Worm (Caenorhabditis elegans) whole organism, early embryonic: Measurements from ENCODE around the gene srx-65.

Experiments used
- B0310.2 ChIP-seq: sonication (generic microtip); optimal IDR thresholded peaks from 2 replicates; lab custom pipeline; 2016; ENCODE audit warnings: mild to moderate bottlenecking, missing genetic modification characterization, missing compliant biosample characterization
- F13C5.2 ChIP-seq: sonication (generic microtip); optimal IDR thresholded peaks from 2 replicates; lab custom pipeline; 2017; ENCODE audit warnings: mild to moderate bottlenecking, missing genetic modification characterization, inconsistent platforms, missing compliant biosample characterization
- aly-1 ChIP-seq: sonication (generic microtip); optimal IDR thresholded peaks from 2 replicates; lab custom pipeline; 2016; ENCODE audit warnings: missing genetic modification characterization, missing compliant biosample characterization
- ama-1 ChIP-seq: fragments of 150-350 bp; optimal IDR thresholded peaks from 2 replicates; lab custom pipeline; 2014
- ceh-13 ChIP-seq: fragments of 200-800 bp; sonication (Bioruptor generic); optimal IDR thresholded peaks from 2 replicates; lab custom pipeline; 2018; ENCODE audit warnings: mild to moderate bottlenecking, missing genetic modification characterization, missing compliant biosample characterization
- ceh-36 ChIP-seq: sonication (generic microtip); optimal IDR thresholded peaks from 2 replicates; lab custom pipeline; 2016; ENCODE audit warnings: missing genetic modification characterization, inconsistent platforms, missing compliant biosample characterization
- ets-7 ChIP-seq: sonication (generic microtip); optimal IDR thresholded peaks from 2 replicates; lab custom pipeline; 2016; ENCODE audit warnings: missing genotype, missing genetic modification characterization, missing compliant biosample characterization
- flt-1 ChIP-seq: fragments of 200-800 bp; sonication (Bioruptor generic); IDR thresholded peaks from 2 replicates; pipeline ENCODE4 v1.3.6; 2022; ENCODE audit warnings: missing genetic modification characterization, missing compliant biosample characterization
- hmbx-1 ChIP-seq: sonication (generic microtip); optimal IDR thresholded peaks from 2 replicates; lab custom pipeline; 2016; ENCODE audit warnings: mild to moderate bottlenecking, missing genetic modification characterization, missing compliant biosample characterization
- hmg-4 ChIP-seq: fragments of 200-800 bp; sonication (Bioruptor generic); optimal IDR thresholded peaks from 2 replicates; lab custom pipeline; 2018; ENCODE audit warnings: mild to moderate bottlenecking, missing genetic modification characterization, missing compliant biosample characterization
- hnd-1 ChIP-seq: sonication (generic microtip); optimal IDR thresholded peaks from 2 replicates; lab custom pipeline; 2016; ENCODE audit warnings: missing genetic modification characterization, missing compliant biosample characterization
- pes-1 ChIP-seq: fragments of 200-800 bp; sonication (Bioruptor generic); IDR thresholded peaks from 2 replicates; pipeline ENCODE4 v1.3.6; 2022; ENCODE audit warnings: missing genetic modification reagents, missing genetic modification characterization, missing compliant biosample characterization
- scrt-1 ChIP-seq: fragments of 200-800 bp; sonication (Bioruptor generic); IDR thresholded peaks from 2 replicates; pipeline ENCODE4 v1.3.6; 2022; ENCODE audit warnings: missing genetic modification characterization, missing compliant biosample characterization
- sea-1 ChIP-seq: fragments of 200-800 bp; sonication (Bioruptor generic); conservative IDR thresholded peaks from 2 replicates; pipeline ENCODE4 v1.3.6; 2022; ENCODE audit warnings: missing genetic modification characterization, missing compliant biosample characterization
- tbx-11 ChIP-seq: fragments of 200-800 bp; sonication (Bioruptor generic); IDR thresholded peaks from 2 replicates; pipeline ENCODE4 v1.3.6; 2022; ENCODE audit warnings: missing genetic modification characterization, missing compliant biosample characterization
- tbx-37 ChIP-seq: fragments of 200-800 bp; sonication (Bioruptor generic); conservative IDR thresholded peaks from 2 replicates; pipeline ENCODE4 v1.3.6; 2022; ENCODE audit warnings: missing genetic modification reagents, missing genetic modification characterization, missing compliant biosample characterization
- tra-4 ChIP-seq: sonication (generic microtip); optimal IDR thresholded peaks from 2 replicates; lab custom pipeline; 2017; ENCODE audit warnings: missing genetic modification characterization, missing compliant biosample characterization

The srx-65 gene

DNA sequence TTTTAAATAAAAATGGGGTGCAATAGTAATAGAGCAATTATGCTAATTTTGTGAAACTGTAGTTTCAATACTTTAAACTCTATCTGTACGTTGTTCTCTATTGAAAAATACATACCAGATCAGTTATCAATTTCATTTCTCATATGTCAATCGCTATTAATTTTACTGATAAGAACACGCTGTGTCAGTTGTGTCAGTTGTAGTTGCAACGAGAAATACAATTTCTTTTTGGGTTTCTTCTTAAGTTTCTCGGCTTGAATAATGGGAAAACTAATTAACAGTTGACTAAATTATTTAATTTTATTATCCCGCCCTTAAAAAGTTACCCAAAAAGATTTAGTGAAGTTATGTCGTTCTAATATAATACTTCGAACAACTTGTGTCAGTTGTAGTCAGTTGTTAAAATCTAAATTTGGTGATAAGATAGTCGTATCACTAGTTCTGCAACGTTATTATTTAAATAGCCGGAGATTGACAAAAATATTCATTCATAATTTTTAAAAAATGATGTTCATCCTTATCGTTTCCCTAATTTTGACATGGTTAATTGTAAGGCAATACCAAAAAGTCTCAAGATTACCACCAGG lies 14.2 kb downstream of the srx-65 start, which contains the start of gene cyp-35A5:
Gene cyp-35A5, plus strand, starts transcription at position 435 of the 587 bp plus-strand sequence.
- TF ChIP-seq tbx-11 (GFP tag; lab: Robert Waterston, UW), result no peak
- no peak for TF ChIP-seq hmg-4 (GFP tag; lab: Kevin White, UChicago)
- no peak for TF ChIP-seq tbx-37 (GFP tag; lab: Robert Waterston, UW)
- TF ChIP-seq ceh-36 (tag; lab: Kevin White, UChicago), result no peak
- no peak for TF ChIP-seq F13C5.2 (tag; lab: Kevin White, UChicago)
- no peak for TF ChIP-seq B0310.2
- no peak for TF ChIP-seq flt-1 (GFP tag; lab: Robert Waterston, UW)
- no peak for TF ChIP-seq hmbx-1 (tag; lab: Kevin White, UChicago)
- no peak for TF ChIP-seq ama-1 (lab: Kevin White, UChicago)

DNA sequence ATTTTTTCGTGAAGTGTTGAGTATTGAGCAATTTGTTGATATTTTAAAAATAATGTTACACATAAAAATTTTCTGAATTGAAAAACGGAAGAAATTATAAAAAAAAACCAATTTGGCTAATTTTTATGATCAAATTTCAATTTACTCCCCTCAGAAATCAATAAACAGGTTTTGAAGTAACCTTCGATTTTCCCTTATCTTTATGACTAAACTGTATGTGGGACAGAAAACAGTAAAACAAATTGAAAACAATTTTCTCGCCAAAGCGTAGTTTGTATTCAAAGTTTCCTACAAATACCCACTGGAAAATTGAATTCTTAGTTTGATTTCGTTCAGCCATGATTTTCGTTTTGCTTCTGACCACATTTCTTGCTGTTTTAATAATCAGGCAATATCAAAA lies 17.1 kb downstream of the srx-65 start, which contains the start of gene cyp-35B1:
Gene cyp-35B1, plus strand, starts transcription at position 244 of the 400 bp plus-strand sequence.
- no peak for TF ChIP-seq ceh-13 (GFP tag; lab: Kevin White, UChicago)
- TF ChIP-seq sea-1, result no peak
- no peak for TF ChIP-seq ets-7 (tag; lab: Kevin White, UChicago)
- no peak for TF ChIP-seq pes-1
- TF ChIP-seq scrt-1 (GFP tag; lab: Robert Waterston, UW), result no peak
- TF ChIP-seq tbx-11 (GFP tag; lab: Robert Waterston, UW), result no peak
- TF ChIP-seq tra-4 (tag; lab: Kevin White, UChicago), result no peak
- TF ChIP-seq B0310.2, result no peak
- no peak for TF ChIP-seq flt-1 (GFP tag; lab: Robert Waterston, UW)

DNA sequence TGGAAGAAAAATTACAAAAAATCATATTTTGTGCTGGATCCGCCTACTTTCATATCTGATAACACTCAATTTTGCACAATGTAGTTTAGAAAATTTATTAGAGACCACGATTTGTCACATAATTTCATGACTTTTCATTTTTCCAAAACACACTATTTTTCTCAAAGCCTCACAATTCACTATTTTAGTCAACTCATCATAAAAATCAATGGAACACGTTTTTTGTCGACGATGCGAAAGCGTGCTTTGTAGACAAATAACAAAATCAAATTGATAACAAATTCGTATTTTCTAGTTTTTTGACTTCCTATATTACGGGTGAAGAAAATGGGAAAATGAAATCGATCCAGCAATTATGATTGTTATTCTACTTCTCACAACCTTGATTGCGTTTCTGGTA lies 20.1 kb downstream of the srx-65 start, which contains the start of gene cyp-35B2:
Gene cyp-35B2, plus strand, starts transcription at position 301 of the 400 bp plus-strand sequence.
- TF ChIP-seq tra-4 (tag; lab: Kevin White, UChicago) (no peak), ets-7 (tag; lab: Kevin White, UChicago) (no peak)

DNA sequence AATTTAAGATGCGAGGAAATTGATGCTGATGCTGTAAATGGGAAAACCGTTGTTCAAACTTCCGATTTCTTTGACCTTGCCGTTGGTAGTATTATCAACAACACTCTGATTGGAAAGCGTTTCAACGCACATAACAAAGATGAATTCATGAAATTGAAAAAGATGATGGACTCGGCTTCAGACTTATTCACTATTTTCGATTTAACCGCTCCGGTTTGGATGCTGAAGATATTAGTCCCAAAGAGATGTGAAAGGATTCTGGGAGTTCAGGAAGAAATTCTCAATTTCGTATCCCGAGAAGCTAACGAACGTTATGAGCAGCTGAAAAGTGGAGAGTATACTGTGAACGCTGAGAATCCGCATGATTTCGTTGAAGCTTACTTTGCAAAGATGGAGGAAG lies 21.6 kb downstream of the srx-65 start:
- TF ChIP-seq aly-1 (tag; lab: Kevin White, UChicago) (no peak), ets-7 (tag; lab: Kevin White, UChicago) (no peak), B0310.2 (no peak), ceh-13 (GFP tag; lab: Kevin White, UChicago) (no peak), F13C5.2 (tag; lab: Kevin White, UChicago) (no peak), flt-1 (GFP tag; lab: Robert Waterston, UW) (no peak), hnd-1 (no peak), tbx-37 (GFP tag; lab: Robert Waterston, UW) (no peak), ceh-36 (tag; lab: Kevin White, UChicago) (no peak), hmbx-1 (tag; lab: Kevin White, UChicago) (no peak), sea-1 (no peak), tra-4 (tag; lab: Kevin White, UChicago) (no peak), scrt-1 (GFP tag; lab: Robert Waterston, UW) (no peak), hmg-4 (GFP tag; lab: Kevin White, UChicago) (no peak)

DNA sequence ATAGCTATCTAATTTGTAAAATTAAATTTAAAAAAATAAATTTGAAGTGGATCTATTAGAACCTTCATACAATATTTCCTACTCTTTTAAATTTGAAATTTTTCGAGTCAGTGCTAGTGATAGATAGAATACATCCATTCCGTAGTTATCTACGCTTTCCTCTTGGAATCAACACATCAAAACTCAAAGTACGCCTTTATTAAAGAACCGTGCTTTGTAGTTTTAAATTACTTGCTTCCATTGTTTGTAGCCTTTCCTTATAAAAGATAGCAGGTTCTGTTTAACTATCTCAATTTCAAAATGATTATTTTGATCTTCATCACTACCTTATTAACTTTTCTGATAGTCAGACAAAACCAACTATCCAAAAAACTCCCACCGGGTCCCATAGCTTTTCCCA lies 23.3 kb downstream of the srx-65 start, which contains the start of gene cyp-35B3:
Gene cyp-35B3, plus strand, starts transcription at position 301 of the 400 bp plus-strand sequence.
- TF ChIP-seq ama-1 (lab: Kevin White, UChicago) (no peak), tbx-11 (GFP tag; lab: Robert Waterston, UW) (no peak), ceh-36 (tag; lab: Kevin White, UChicago) (no peak), flt-1 (GFP tag; lab: Robert Waterston, UW) (no peak)

DNA sequence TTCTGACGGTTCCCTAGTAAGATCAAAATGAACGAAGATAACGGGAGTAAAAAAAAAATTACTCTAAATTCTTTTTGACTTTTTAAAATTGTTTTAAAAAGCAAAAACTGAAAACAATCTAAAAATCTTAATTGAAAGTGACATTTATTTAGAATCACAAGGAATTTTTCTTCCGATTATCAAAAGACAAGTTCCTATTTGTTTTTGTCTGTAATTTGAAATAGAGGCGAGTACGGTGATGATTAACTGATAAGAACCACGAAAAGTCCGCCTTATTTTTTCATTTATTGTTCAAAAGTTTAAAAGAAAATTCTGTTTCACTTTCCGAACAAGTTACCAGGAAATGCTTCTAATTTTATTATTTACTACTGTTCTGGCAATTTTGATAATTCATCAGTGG lies 28.0 kb downstream of the srx-65 start, which contains the start of gene dach-1:
Gene dach-1, plus strand, starts transcription at position 301 of the 400 bp plus-strand sequence.
- TF ChIP-seq ceh-13 (GFP tag; lab: Kevin White, UChicago), result no peak
- TF ChIP-seq ets-7 (tag; lab: Kevin White, UChicago), result no peak
- no peak for TF ChIP-seq sea-1
- no peak for TF ChIP-seq F13C5.2 (tag; lab: Kevin White, UChicago)
- no peak for TF ChIP-seq pes-1
- no peak for TF ChIP-seq tbx-37 (GFP tag; lab: Robert Waterston, UW)
- TF ChIP-seq ama-1 (lab: Kevin White, UChicago), result no peak
- TF ChIP-seq scrt-1 (GFP tag; lab: Robert Waterston, UW), result no peak
- no peak for TF ChIP-seq hmbx-1 (tag; lab: Kevin White, UChicago)
- no peak for TF ChIP-seq B0310.2
- no peak for TF ChIP-seq aly-1 (tag; lab: Kevin White, UChicago)
- no peak for TF ChIP-seq hmg-4 (GFP tag; lab: Kevin White, UChicago)
- no peak for TF ChIP-seq ceh-36 (tag; lab: Kevin White, UChicago)
- TF ChIP-seq flt-1 (GFP tag; lab: Robert Waterston, UW), result no peak
- no peak for TF ChIP-seq tbx-11 (GFP tag; lab: Robert Waterston, UW)
- no peak for TF ChIP-seq hnd-1
- TF ChIP-seq tra-4 (tag; lab: Kevin White, UChicago), result no peak

DNA sequence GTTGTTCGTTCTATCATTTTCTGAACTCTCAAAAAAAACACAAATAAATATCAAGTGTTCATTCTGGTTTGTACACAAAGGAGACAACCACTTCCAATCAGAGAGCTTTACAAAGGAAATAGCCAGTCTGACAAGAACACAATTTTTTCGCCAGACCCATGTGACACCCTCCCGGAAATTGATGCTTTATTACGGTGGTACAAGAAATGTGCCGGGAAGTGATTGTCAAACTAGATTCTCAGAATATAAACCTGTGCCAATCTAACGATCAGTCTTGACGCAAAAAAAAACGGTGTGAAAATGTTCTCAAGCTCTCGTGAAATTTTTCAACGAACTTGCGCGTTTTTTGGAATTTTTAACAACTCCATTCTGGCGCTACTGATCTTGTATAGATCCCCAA lies 32.0 kb downstream of the srx-65 start, which contains the start of gene str-247:
Gene str-247, plus strand, starts transcription at position 301 of the 400 bp plus-strand sequence.
- TF ChIP-seq B0310.2 (no peak), hnd-1 (no peak), flt-1 (GFP tag; lab: Robert Waterston, UW) (no peak), tbx-37 (GFP tag; lab: Robert Waterston, UW) (no peak), pes-1 (no peak), ceh-36 (tag; lab: Kevin White, UChicago) (no peak), ets-7 (tag; lab: Kevin White, UChicago) (no peak), ama-1 (lab: Kevin White, UChicago) (no peak), tra-4 (tag; lab: Kevin White, UChicago) (no peak), F13C5.2 (tag; lab: Kevin White, UChicago) (no peak), hmbx-1 (tag; lab: Kevin White, UChicago) (no peak), ceh-13 (GFP tag; lab: Kevin White, UChicago) (no peak), scrt-1 (GFP tag; lab: Robert Waterston, UW) (no peak), sea-1 (no peak)
